Worm (Caenorhabditis elegans): ENCODE data around the gene C56G3.2.

DNA sequence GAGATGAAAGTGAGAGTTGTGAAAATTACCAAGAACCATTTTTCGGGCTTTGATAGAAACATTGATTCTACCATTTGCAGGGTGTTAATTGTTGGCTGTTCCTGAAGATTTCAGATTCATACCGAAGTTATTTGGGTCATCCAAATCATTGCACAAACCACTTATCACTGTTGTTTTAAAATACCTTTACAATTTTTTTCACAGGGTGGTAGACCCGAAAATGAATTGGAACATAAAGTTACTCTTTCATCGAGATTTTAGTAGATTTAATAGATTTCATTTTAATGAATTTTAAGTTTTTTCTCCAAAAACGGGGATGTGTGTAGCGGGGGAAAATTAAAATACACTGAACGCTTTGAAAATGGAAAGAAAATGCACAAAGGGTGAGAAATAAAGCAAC, 50.1 kb downstream of the C56G3.2 start, which contains the start of gene C10A4.7:
- no peak for TF ChIP-seq daf-12 (tag; optimal IDR thresholded peaks at IDR 0.05)
- no peak for TF ChIP-seq fos-1 (tag; optimal IDR thresholded peaks at IDR 0.05)
- TF ChIP-seq nhr-237 (tag; optimal IDR thresholded peaks at IDR 0.05) = no peak
- no peak for TF ChIP-seq ama-1 (optimal IDR thresholded peaks at IDR 0.05)
- no peak for TF ChIP-seq nhr-25 (tag; optimal IDR thresholded peaks at IDR 0.05; ENCODE audit: borderline replicate concordance, insufficient read depth)
- TF ChIP-seq unc-62 (GFP tag; optimal IDR thresholded peaks at IDR 0.05 in 1 of 2) = no peak
- TF ChIP-seq unc-62 (tag; optimal IDR thresholded peaks at IDR 0.05) = no peak
- no peak for TF ChIP-seq skn-1 (tag; optimal IDR thresholded peaks at IDR 0.05)
- no peak for TF ChIP-seq pha-4 (GFP tag; IDR thresholded peaks at IDR 0.05)
- TF ChIP-seq pha-4 (tag; optimal IDR thresholded peaks at IDR 0.05) = no peak
- TF ChIP-seq zfp-3 (GFP tag; conservative IDR thresholded peaks at IDR 0.05) = no peak
- TF ChIP-seq aly-2 (tag; optimal IDR thresholded peaks at IDR 0.05) = no peak
